Worm (Caenorhabditis elegans) whole organism, L1 larva: ENCODE results near the gene his-4.

Experiments
- aly-2 ChIP-seq: fragments of 150-350 bp; optimal IDR thresholded peaks from 2 replicates; lab custom pipeline; 2014; ENCODE audit warnings: missing biosample characterization, missing genetic modification characterization
- egl-27 ChIP-seq, 2 experiments: fragments of 150-350 bp in 1 of 2; sonication (generic microtip); optimal IDR thresholded peaks; 3 replicates each; lab custom pipeline; 2017 to 2018; ENCODE audit warnings: missing biosample characterization in 2 of 2, missing genetic modification characterization in 2 of 2, missing genetic modification reagents in 2 of 2
- ets-5 ChIP-seq: fragments of 200-800 bp; sonication (Bioruptor generic); IDR thresholded peaks from 2 replicates; pipeline ENCODE4 v1.3.6; 2022; ENCODE audit warnings: missing genetic modification characterization, missing compliant biosample characterization
- fkh-10 ChIP-seq: sonication (generic microtip); optimal IDR thresholded peaks from 2 replicates; lab custom pipeline; 2017; ENCODE audit warnings: missing biosample characterization, missing genetic modification reagents, missing genetic modification characterization
- lin-35 ChIP-seq, 2 experiments: fragments of 150-350 bp; optimal IDR thresholded peaks; 2 replicates each; lab custom pipeline; 2014; ENCODE audit warnings: missing biosample characterization in 2 of 2, missing genetic modification characterization in 2 of 2, missing genetic modification reagents in 2 of 2
- lsy-2 ChIP-seq, 2 experiments: fragments of 150-350 bp; optimal IDR thresholded peaks; 2 replicates each; lab custom pipeline; 2014; ENCODE audit warnings: missing biosample characterization in 2 of 2, missing genetic modification characterization in 2 of 2
- mdl-1 ChIP-seq, 2 experiments: fragments of 150-350 bp; optimal IDR thresholded peaks; 2 replicates each; lab custom pipeline; 2014 to 2017; ENCODE audit warnings: missing biosample characterization in 2 of 2, missing genetic modification characterization in 2 of 2, inconsistent platforms in 1 of 2
- nhr-11 ChIP-seq: fragments of 150-350 bp; optimal IDR thresholded peaks from 2 replicates; lab custom pipeline; 2014; ENCODE audit warnings: missing biosample characterization, missing genetic modification characterization
- nhr-12 ChIP-seq: sonication (generic microtip); optimal IDR thresholded peaks from 2 replicates; lab custom pipeline; 2017; ENCODE audit warnings: missing biosample characterization, missing genetic modification characterization
- rnt-1 ChIP-seq: sonication (generic microtip); optimal IDR thresholded peaks from 2 replicates; lab custom pipeline; 2016; ENCODE audit warnings: mild to moderate bottlenecking, missing genetic modification characterization, moderate library complexity, missing compliant biosample characterization
- sox-4 ChIP-seq: sonication (generic microtip); optimal IDR thresholded peaks from 2 replicates; lab custom pipeline; 2016; ENCODE audit warnings: missing genetic modification characterization, missing compliant biosample characterization
- vab-15 ChIP-seq: sonication (generic microtip); optimal IDR thresholded peaks from 2 replicates; lab custom pipeline; 2017; ENCODE audit warnings: missing genotype, mild to moderate bottlenecking, missing genetic modification characterization, missing compliant biosample characterization
- xbp-1 ChIP-seq: sonication (generic microtip); optimal IDR thresholded peaks from 2 replicates; lab custom pipeline; 2016; ENCODE audit warnings: missing genetic modification characterization, missing compliant biosample characterization

DNA sequence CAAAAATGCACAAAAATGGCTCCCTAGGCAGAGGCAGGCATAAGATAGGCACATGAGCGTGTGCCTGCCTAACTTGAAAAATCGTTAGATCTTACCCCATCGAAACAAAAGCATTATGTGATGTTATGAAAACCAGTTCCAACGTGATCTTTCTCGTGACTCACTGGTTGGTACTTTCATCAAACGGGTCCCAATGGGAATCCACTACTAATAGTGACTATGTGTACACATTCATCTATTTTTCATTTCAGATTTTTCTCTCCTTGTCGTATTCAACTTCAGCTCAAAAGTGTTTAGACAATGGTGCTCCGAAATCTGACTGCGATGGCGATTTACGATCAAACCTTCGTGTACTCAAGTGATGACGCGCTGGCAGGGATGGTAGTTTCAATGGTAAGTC lies 22.6 kb downstream of the his-4 start, which contains the start of gene srx-43:
- no peak for TF ChIP-seq ets-5 (GFP tag; lab: Robert Waterston, UW)
- TF ChIP-seq sox-4 (tag; lab: Kevin White, UChicago) = no peak
- no peak for TF ChIP-seq aly-2 (tag; lab: Kevin White, UChicago)
- no peak for TF ChIP-seq nhr-12 (tag; lab: Kevin White, UChicago)
- TF ChIP-seq mdl-1 (tag; optimal IDR thresholded peaks at IDR 0.05; lab: Kevin White, UChicago) = no peak
- no peak for TF ChIP-seq lin-35 (GFP tag; optimal IDR thresholded peaks at IDR 0.05; lab: Kevin White, UChicago)
- TF ChIP-seq egl-27 (tag; optimal IDR thresholded peaks at IDR 0.05; lab: Kevin White, UChicago) = no peak
- TF ChIP-seq vab-15 (tag; lab: Kevin White, UChicago) = no peak
- TF ChIP-seq fkh-10 (GFP tag; lab: Kevin White, UChicago) = no peak
- no peak for TF ChIP-seq rnt-1
- no peak for TF ChIP-seq nhr-11 (tag; lab: Kevin White, UChicago)
- TF ChIP-seq lsy-2 (tag; optimal IDR thresholded peaks at IDR 0.05; lab: Kevin White, UChicago) = no peak
- no peak for TF ChIP-seq xbp-1 (tag; lab: Kevin White, UChicago)
